Fruit fly (Drosophila melanogaster) whole organism, adult: Measurements from ENCODE around the gene CG5928.

Experiments used
- CG1620 ChIP-seq: fragments of 200-800 bp; sonication (Bioruptor generic); optimal IDR thresholded peaks from 2 replicates; lab custom pipeline; 2016; ENCODE audit warnings: missing biosample characterization, missing genetic modification characterization
- Crg-1 ChIP-seq: fragments of 200-800 bp; sonication (Bioruptor generic); optimal IDR thresholded peaks from 2 replicates; lab custom pipeline; 2016; ENCODE audit warnings: missing biosample characterization, missing genetic modification characterization
- Mnt ChIP-seq: fragments of 200-800 bp; sonication (Bioruptor generic); optimal IDR thresholded peaks from 2 replicates; lab custom pipeline; 2016; ENCODE audit warnings: missing biosample characterization, mild to moderate bottlenecking, missing genetic modification characterization
- bab1 ChIP-seq: fragments of 200-800 bp; sonication (Bioruptor generic); optimal IDR thresholded peaks from 3 replicates; lab custom pipeline; 2019; ENCODE audit warnings: missing biosample characterization, mild to moderate bottlenecking, missing genetic modification characterization, moderate library complexity
- cnc ChIP-seq, 2 experiments: fragments of >200 bp; optimal IDR thresholded peaks; 2 replicates each; lab custom pipeline; 2017
- kay ChIP-seq: fragments of 200-800 bp; sonication (Bioruptor generic); peaks from one replicate; lab custom pipeline; 2016; ENCODE audit warnings: missing biosample characterization, missing genetic modification characterization, borderline replicate concordance

- TF ChIP-seq bab1 (GFP tag; lab: Kevin White, UChicago) = no peak
- no peak for TF ChIP-seq Mnt (GFP tag; lab: Kevin White, UChicago)
- TF ChIP-seq kay (GFP tag; lab: Kevin White, UChicago) = no peak
- no peak for TF ChIP-seq CG1620 (GFP tag; lab: Kevin White, UChicago)
- no peak for TF ChIP-seq Crg-1 (GFP tag; lab: Kevin White, UChicago)
- no peak for TF ChIP-seq cnc (optimal IDR thresholded peaks at IDR 0.05; lab: Kevin White, UChicago)
Observed at dm6 chrX:6020254-6020653, 47.5 kb upstream of the CG5928 start.
